Fruit fly (Drosophila melanogaster) whole organism, pupa: Measurements from ENCODE around the gene CG42449.

Source experiments
- CG10348 ChIP-seq: fragments of 200-800 bp; sonication (Bioruptor generic); IDR thresholded peaks from 2 replicates; pipeline ENCODE4 v1.3.6; 2022; ENCODE audit warnings: missing biosample characterization, missing genetic modification characterization
- CG12605 ChIP-seq: fragments of 200-800 bp; sonication (Bioruptor generic); IDR thresholded peaks from 2 replicates; pipeline ENCODE4 v1.3.6; 2022; ENCODE audit warnings: missing biosample characterization, missing genetic modification characterization
- CG13204 ChIP-seq: fragments of 200-800 bp; sonication (Bioruptor generic); optimal IDR thresholded peaks from 2 replicates; lab custom pipeline; 2018; ENCODE audit warnings: missing biosample characterization, mild to moderate bottlenecking, missing genetic modification characterization, moderate library complexity
- CG14655 ChIP-seq: fragments of 200-800 bp; sonication (Bioruptor generic); optimal IDR thresholded peaks from 3 replicates; lab custom pipeline; 2017; ENCODE audit warnings: mild to moderate bottlenecking, missing biosample characterization, missing genetic modification reagents, missing genetic modification characterization
- CG15710 ChIP-seq: fragments of 200-800 bp; sonication (Bioruptor generic); optimal IDR thresholded peaks from 2 replicates; lab custom pipeline; 2018; ENCODE audit warnings: missing biosample characterization, mild to moderate bottlenecking, missing genetic modification characterization, moderate library complexity
- CG17806 ChIP-seq: fragments of 200-800 bp; sonication (Bioruptor generic); optimal IDR thresholded peaks from 2 replicates; lab custom pipeline; 2018; ENCODE audit warnings: missing biosample characterization, mild to moderate bottlenecking, missing genetic modification characterization, moderate library complexity
- CG32121 ChIP-seq: fragments of 200-800 bp; sonication (Bioruptor generic); IDR thresholded peaks from 2 replicates; pipeline ENCODE4 v1.3.6; 2022; ENCODE audit warnings: missing biosample characterization, missing genetic modification characterization
- CG34367 ChIP-seq: fragments of 200-800 bp; sonication (Bioruptor generic); optimal IDR thresholded peaks from 2 replicates; lab custom pipeline; 2018; ENCODE audit warnings: missing biosample characterization, mild to moderate bottlenecking, missing genetic modification characterization
- CG4496 ChIP-seq: fragments of 200-800 bp; sonication (Bioruptor generic); IDR thresholded peaks from 3 replicates; pipeline ENCODE4 v1.3.6; 2022; ENCODE audit warnings: missing biosample characterization, missing genetic modification characterization
- CG8159 ChIP-seq: fragments of 200-800 bp; sonication (Bioruptor generic); optimal IDR thresholded peaks from 3 replicates; lab custom pipeline; 2018; ENCODE audit warnings: missing biosample characterization, mild to moderate bottlenecking, missing genetic modification characterization, moderate library complexity
- CG8301 ChIP-seq: fragments of 200-800 bp; sonication (Bioruptor generic); optimal IDR thresholded peaks from 2 replicates; lab custom pipeline; 2018; ENCODE audit warnings: missing biosample characterization, mild to moderate bottlenecking, missing genetic modification characterization
- CG9948 ChIP-seq: fragments of 200-800 bp; sonication (Bioruptor generic); optimal IDR thresholded peaks from 2 replicates; lab custom pipeline; 2018; ENCODE audit warnings: missing biosample characterization, mild to moderate bottlenecking, missing genetic modification characterization, moderate library complexity
- D1 ChIP-seq: fragments of 200-800 bp; sonication (Bioruptor generic); optimal IDR thresholded peaks from 2 replicates; lab custom pipeline; 2018; ENCODE audit warnings: missing biosample characterization, mild to moderate bottlenecking, missing genetic modification characterization, moderate library complexity
- EcR ChIP-seq: fragments of 200-800 bp; sonication (Bioruptor generic); optimal IDR thresholded peaks from 3 replicates; lab custom pipeline; 2019; ENCODE audit warnings: missing biosample characterization, missing genetic modification characterization, mild to moderate bottlenecking, moderate library complexity, missing genetic modification reagents
- Ets98B ChIP-seq: fragments of 200-800 bp; sonication (Bioruptor generic); IDR thresholded peaks from 2 replicates; pipeline ENCODE4 v1.3.6; 2022; ENCODE audit warnings: missing biosample characterization, missing genetic modification characterization
- Pif1A ChIP-seq: fragments of 200-800 bp; sonication (Bioruptor generic); optimal IDR thresholded peaks from 3 replicates; lab custom pipeline; 2016; ENCODE audit warnings: missing biosample characterization, missing genetic modification characterization
- Pif1B ChIP-seq: fragments of 200-800 bp; sonication (Bioruptor generic); optimal IDR thresholded peaks from 3 replicates; lab custom pipeline; 2016; ENCODE audit warnings: missing biosample characterization, missing genetic modification characterization
- Snoo ChIP-seq: fragments of 200-800 bp; sonication (Bioruptor generic); optimal IDR thresholded peaks from 3 replicates; lab custom pipeline; 2017; ENCODE audit warnings: missing biosample characterization, mild to moderate bottlenecking, missing genetic modification characterization, inconsistent platforms
- fd96Ca ChIP-seq: fragments of 200-800 bp; sonication (Bioruptor generic); IDR thresholded peaks from 3 replicates; pipeline ENCODE4 v1.3.6; 2022; ENCODE audit warnings: missing biosample characterization, missing genetic modification characterization
- gl ChIP-seq: fragments of 200-800 bp; sonication (Bioruptor generic); optimal IDR thresholded peaks from 2 replicates; lab custom pipeline; 2018; ENCODE audit warnings: missing biosample characterization, mild to moderate bottlenecking, missing genetic modification characterization
- rn ChIP-seq: fragments of 200-800 bp; sonication (Bioruptor generic); IDR thresholded peaks from 2 replicates; pipeline ENCODE4 v1.3.6; 2022; ENCODE audit warnings: missing biosample characterization, missing genetic modification characterization

CG42449 gene

dm6 chrX:5682940-5683339 is at the start of gene CG42449:
CG42449 (plus strand) TSS chrX:5683240.
- TF ChIP-seq D1 (tag; lab: Kevin White, UChicago): no peak
- no peak for TF ChIP-seq Pif1A (GFP tag; lab: Kevin White, UChicago)
- no peak for TF ChIP-seq CG34367 (tag; lab: Kevin White, UChicago)
- no peak for TF ChIP-seq CG10348 (GFP tag; lab: Robert Waterston, UW)
- TF ChIP-seq Snoo (tag; lab: Kevin White, UChicago): no peak
- TF ChIP-seq fd96Ca (GFP tag; lab: Robert Waterston, UW): no peak
- TF ChIP-seq CG13204: no peak
- no peak for TF ChIP-seq rn (GFP tag; lab: Robert Waterston, UW)
- TF ChIP-seq CG9948: no peak
- no peak for TF ChIP-seq CG8301 (tag; lab: Kevin White, UChicago)
- no peak for TF ChIP-seq CG32121 (GFP tag; lab: Robert Waterston, UW)
- no peak for TF ChIP-seq CG4496 (GFP tag; lab: Robert Waterston, UW)
- TF ChIP-seq CG14655: no peak
- no peak for TF ChIP-seq Ets98B

dm6 chrX:5634714-5635113 is 48.3 kb upstream of the CG42449 start:
- no peak for TF ChIP-seq CG14655
- TF ChIP-seq CG4496 (GFP tag; lab: Robert Waterston, UW): 0 out of 3 replicates have a peak, but pooled peaks have one; percentile 48
- TF ChIP-seq fd96Ca (GFP tag; lab: Robert Waterston, UW): peak; percentile 68
- no peak for TF ChIP-seq EcR (GFP tag; lab: Kevin White, UChicago)
- TF ChIP-seq Ets98B: peak; percentile 40
- peak; percentile 50; the same call in 1 of the 2 replicates for TF ChIP-seq CG32121 (GFP tag; lab: Robert Waterston, UW)
- TF ChIP-seq, all 21 proteins: peak for 4

dm6 chrX:5636529-5637099 is 46.4 kb upstream of the CG42449 start:
- TF ChIP-seq CG13204 (no peak), fd96Ca (GFP tag; lab: Robert Waterston, UW) (no peak), CG17806 (tag; lab: Kevin White, UChicago) (no peak), rn (GFP tag; lab: Robert Waterston, UW) (no peak), CG34367 (tag; lab: Kevin White, UChicago) (no peak), gl (tag; lab: Kevin White, UChicago) (no peak), CG9948 (no peak), Pif1B (GFP tag; lab: Kevin White, UChicago) (no peak), Pif1A (GFP tag; lab: Kevin White, UChicago) (no peak), CG32121 (GFP tag; lab: Robert Waterston, UW) (no peak), CG12605 (no peak), CG14655 (no peak), CG8159 (no peak), CG4496 (GFP tag; lab: Robert Waterston, UW) (no peak)

- TF ChIP-seq Pif1A (GFP tag; lab: Kevin White, UChicago) (no peak), EcR (GFP tag; lab: Kevin White, UChicago) (no peak), CG12605 (no peak), CG15710 (no peak), CG14655 (no peak), Ets98B (no peak), CG4496 (GFP tag; lab: Robert Waterston, UW) (no peak), CG32121 (GFP tag; lab: Robert Waterston, UW) (no peak), CG8159 (no peak), D1 (tag; lab: Kevin White, UChicago) (no peak), Snoo (tag; lab: Kevin White, UChicago) (no peak), fd96Ca (GFP tag; lab: Robert Waterston, UW) (no peak), rn (GFP tag; lab: Robert Waterston, UW) (no peak), CG10348 (GFP tag; lab: Robert Waterston, UW) (no peak), CG17806 (tag; lab: Kevin White, UChicago) (no peak), CG9948 (no peak), CG34367 (tag; lab: Kevin White, UChicago) (no peak)
These were observed 45.5 kb upstream of the CG42449 start for dm6 chrX:5637543-5637942.

dm6 chrX:5638588-5638987 is 44.5 kb upstream of the CG42449 start:
- TF ChIP-seq CG4496 (GFP tag; lab: Robert Waterston, UW): peak; percentile 84
- no peak for TF ChIP-seq CG10348 (GFP tag; lab: Robert Waterston, UW)
- TF ChIP-seq CG13204: no peak
- TF ChIP-seq D1 (tag; lab: Kevin White, UChicago): no peak
- TF ChIP-seq CG32121 (GFP tag; lab: Robert Waterston, UW): peak; percentile 34; the same call in 1 of the 2 replicates
- no peak for TF ChIP-seq CG9948
- no peak for TF ChIP-seq rn (GFP tag; lab: Robert Waterston, UW)
- TF ChIP-seq CG17806 (tag; lab: Kevin White, UChicago): no peak
- peak; percentile 15 for TF ChIP-seq CG34367 (tag; lab: Kevin White, UChicago)
- TF ChIP-seq Snoo (tag; lab: Kevin White, UChicago): no peak
- peak; percentile 70 for TF ChIP-seq fd96Ca (GFP tag; lab: Robert Waterston, UW)
- no peak for TF ChIP-seq gl (tag; lab: Kevin White, UChicago)
- TF ChIP-seq CG14655: peak; percentile 36
- no peak for TF ChIP-seq EcR (GFP tag; lab: Kevin White, UChicago)
- TF ChIP-seq Ets98B: peak; percentile 59
- TF ChIP-seq CG8159: peak; percentile 30
- peak; percentile 32; the same call in 1 of the 2 replicates for TF ChIP-seq CG12605
- TF ChIP-seq CG15710: peak; percentile 40
- TF ChIP-seq Pif1A (GFP tag; lab: Kevin White, UChicago): no peak
- TF ChIP-seq CG8301 (tag; lab: Kevin White, UChicago): peak; percentile 25
- TF ChIP-seq Pif1B (GFP tag; lab: Kevin White, UChicago): peak; percentile 26
- TF ChIP-seq, all 21 proteins: peak for 11

- TF ChIP-seq CG13204: no peak
- peak; percentile 46 for TF ChIP-seq CG34367 (tag; lab: Kevin White, UChicago)
- no peak for TF ChIP-seq Pif1B (GFP tag; lab: Kevin White, UChicago)
- no peak for TF ChIP-seq Ets98B
- TF ChIP-seq CG14655: peak; percentile 17
- TF ChIP-seq Pif1A (GFP tag; lab: Kevin White, UChicago): peak; percentile 33
- TF ChIP-seq CG12605: no peak
- peak; percentile 56; the same call in 1 of the 3 replicates for TF ChIP-seq CG4496 (GFP tag; lab: Robert Waterston, UW)
- TF ChIP-seq D1 (tag; lab: Kevin White, UChicago): no peak
- no peak for TF ChIP-seq EcR (GFP tag; lab: Kevin White, UChicago)
- no peak for TF ChIP-seq CG32121 (GFP tag; lab: Robert Waterston, UW)
- peak; percentile 45 for TF ChIP-seq CG17806 (tag; lab: Kevin White, UChicago)
- TF ChIP-seq rn (GFP tag; lab: Robert Waterston, UW): no peak
- TF ChIP-seq Snoo (tag; lab: Kevin White, UChicago): peak; percentile 21
- TF ChIP-seq CG9948: peak; percentile 39
- TF ChIP-seq CG15710: peak; percentile 31
- TF ChIP-seq fd96Ca (GFP tag; lab: Robert Waterston, UW): peak; percentile 19; the same call in 1 of the 3 replicates
- no peak for TF ChIP-seq gl (tag; lab: Kevin White, UChicago)
- TF ChIP-seq CG8159: peak; percentile 55
- no peak for TF ChIP-seq CG10348 (GFP tag; lab: Robert Waterston, UW)
- peak; percentile 15 for TF ChIP-seq CG8301 (tag; lab: Kevin White, UChicago)
These were observed 44.0 kb upstream of the CG42449 start for dm6 chrX:5639083-5639482.
